Fruit fly (Drosophila melanogaster) whole organism, embryonic: ENCODE results near the gene CG11052.

Experiments
- Aef1 ChIP-seq: fragments of 200-800 bp; sonication (Bioruptor generic); IDR thresholded peaks from 3 replicates; pipeline ENCODE4 v1.3.6; 2022; ENCODE audit warnings: missing biosample characterization, missing genetic modification characterization
- Atf-2 ChIP-seq: fragments of 200-800 bp; sonication (Bioruptor generic); optimal IDR thresholded peaks from 2 replicates; lab custom pipeline; 2016; ENCODE audit warnings: missing biosample characterization, missing genetic modification characterization
- CG14441 ChIP-seq: fragments of 200-800 bp; sonication (Bioruptor generic); IDR thresholded peaks from 2 replicates; pipeline ENCODE4 v1.3.6; 2022; ENCODE audit warnings: missing biosample characterization, missing genetic modification characterization
- CG14860 ChIP-seq: fragments of 200-800 bp; sonication (Bioruptor generic); IDR thresholded peaks from 3 replicates; pipeline ENCODE4 v1.3.6; 2022; ENCODE audit warnings: missing biosample characterization, missing genetic modification characterization; ENCODE audit not compliant: partially characterized antibody
- CG17612 ChIP-seq: fragments of 200-800 bp; sonication (Bioruptor generic); IDR thresholded peaks from 2 replicates; pipeline ENCODE4 v1.3.6; 2022; ENCODE audit warnings: missing biosample characterization, missing genetic modification characterization
- CG18011 ChIP-seq: fragments of 200-800 bp; sonication (Bioruptor generic); optimal IDR thresholded peaks from 2 replicates; lab custom pipeline; 2017; ENCODE audit warnings: missing biosample characterization, missing genetic modification characterization, mild to moderate bottlenecking, moderate library complexity, missing genotype
- CG30020 ChIP-seq: fragments of 200-800 bp; optimal IDR thresholded peaks from 2 replicates; lab custom pipeline; 2019; ENCODE audit warnings: missing biosample characterization, mild to moderate bottlenecking, missing genetic modification characterization, moderate library complexity
- CG31365 ChIP-seq: fragments of 200-800 bp; sonication (Bioruptor generic); optimal IDR thresholded peaks from 2 replicates; lab custom pipeline; 2018; ENCODE audit warnings: missing biosample characterization, mild to moderate bottlenecking, missing genetic modification characterization
- CG31441 ChIP-seq: fragments of 200-800 bp; sonication (Bioruptor generic); IDR thresholded peaks from 2 replicates; pipeline ENCODE4 v1.3.6; 2022; ENCODE audit warnings: missing biosample characterization, missing genetic modification characterization
- CG32532 ChIP-seq: fragments of 200-800 bp; sonication (Bioruptor generic); IDR thresholded peaks from 2 replicates; pipeline ENCODE4 v1.3.6; 2022; ENCODE audit warnings: missing biosample characterization, missing genetic modification characterization
- CG6272 ChIP-seq: fragments of 200-800 bp; sonication (Bioruptor generic); IDR thresholded peaks from 2 replicates; pipeline ENCODE4 v1.3.6; 2022; ENCODE audit warnings: missing biosample characterization, missing genetic modification characterization
- CG6654 ChIP-seq: fragments of 200-800 bp; sonication (Bioruptor generic); optimal IDR thresholded peaks from 2 replicates; lab custom pipeline; 2017; ENCODE audit warnings: missing biosample characterization, mild to moderate bottlenecking, missing genetic modification characterization
- CG7372 ChIP-seq: fragments of 200-800 bp; sonication (Bioruptor generic); IDR thresholded peaks from 2 replicates; pipeline ENCODE4 v1.3.6; 2022; ENCODE audit warnings: missing biosample characterization, missing genetic modification characterization
- CG8089 ChIP-seq: fragments of 200-800 bp; sonication (Bioruptor generic); optimal IDR thresholded peaks from 3 replicates; lab custom pipeline; 2016; ENCODE audit warnings: missing biosample characterization, missing genetic modification characterization
- CG9609 ChIP-seq: fragments of 200-800 bp; sonication (Bioruptor generic); optimal IDR thresholded peaks from 3 replicates; lab custom pipeline; 2016; ENCODE audit warnings: missing biosample characterization, missing genetic modification characterization
- CG9727 ChIP-seq: fragments of 200-800 bp; sonication (Bioruptor generic); optimal IDR thresholded peaks from 3 replicates; lab custom pipeline; 2017; ENCODE audit warnings: missing biosample characterization, mild to moderate bottlenecking, missing genetic modification characterization
- CkIIα-i1 ChIP-seq: fragments of 200-800 bp; sonication (Bioruptor generic); IDR thresholded peaks from 2 replicates; pipeline ENCODE4 v1.3.6; 2022; ENCODE audit warnings: missing biosample characterization, missing genetic modification characterization
- CrebB ChIP-seq: fragments of 200-800 bp; sonication (Bioruptor generic); optimal IDR thresholded peaks from 3 replicates; lab custom pipeline; 2018; ENCODE audit warnings: missing biosample characterization, mild to moderate bottlenecking, missing genetic modification characterization
- D ChIP-seq, 2 experiments: fragments of 200-800 bp in 1 of 2; fragments of >200 bp in 1 of 2; sonication (Bioruptor generic) in 1 of 2; optimal IDR thresholded peaks; 2 replicates in 1 of 2; 3 replicates in 1 of 2; lab custom pipeline; 2017; ENCODE audit warnings: mild to moderate bottlenecking in 1 of 2, missing biosample characterization in 1 of 2, missing genetic modification characterization in 1 of 2, missing genetic modification reagents in 1 of 2
- Deaf1 ChIP-seq: fragments of 200-800 bp; optimal IDR thresholded peaks from 3 replicates; lab custom pipeline; 2019; ENCODE audit warnings: missing biosample characterization, mild to moderate bottlenecking, missing genetic modification characterization, moderate library complexity
- Dek ChIP-seq: fragments of 200-800 bp; sonication (Bioruptor generic); optimal IDR thresholded peaks from 3 replicates; lab custom pipeline; 2019; ENCODE audit warnings: missing biosample characterization, mild to moderate bottlenecking, missing genetic modification characterization, moderate library complexity
- Dfd ChIP-seq, 2 experiments: fragments of >200 bp; optimal IDR thresholded peaks; 2 replicates each; lab custom pipeline; 2017; ENCODE audit warnings: missing biosample characterization in 2 of 2, missing genetic modification characterization in 2 of 2
- Eip74EF ChIP-seq, 2 experiments: fragments of 200-800 bp in 1 of 2; fragments of >200 bp in 1 of 2; sonication (Bioruptor generic) in 1 of 2; optimal IDR thresholded peaks; 2 replicates each; lab custom pipeline; 2017 to 2019; ENCODE audit warnings: missing biosample characterization in 2 of 2, missing genetic modification characterization in 2 of 2, mild to moderate bottlenecking in 1 of 2, moderate library complexity in 1 of 2
- Fer3 ChIP-seq: fragments of 200-800 bp; sonication (Bioruptor generic); optimal IDR thresholded peaks from 2 replicates; lab custom pipeline; 2018; ENCODE audit warnings: missing biosample characterization, mild to moderate bottlenecking, missing genetic modification characterization, moderate library complexity
- Hr39 ChIP-seq: fragments of >200 bp; optimal IDR thresholded peaks from 2 replicates; lab custom pipeline; 2017
- Med ChIP-seq: fragments of 200-800 bp; sonication (Bioruptor generic); peaks from one replicate; lab custom pipeline; 2016; ENCODE audit warnings: missing biosample characterization, missing genetic modification characterization, mild to moderate bottlenecking, inconsistent platforms, moderate library complexity
- Nf-YA ChIP-seq: fragments of 200-800 bp; sonication (Bioruptor generic); IDR thresholded peaks from 2 replicates; pipeline ENCODE4 v1.3.6; 2022; ENCODE audit warnings: missing biosample characterization, missing genetic modification characterization
- Pdp1 ChIP-seq, 2 experiments: fragments of 200-800 bp; sonication (Bioruptor generic); optimal IDR thresholded peaks; 3 replicates each; lab custom pipeline; 2016; ENCODE audit warnings: missing biosample characterization in 2 of 2, missing genetic modification characterization in 2 of 2, mild to moderate bottlenecking in 1 of 2, moderate library complexity in 1 of 2
- Side ChIP-seq: fragments of 200-800 bp; sonication (Bioruptor generic); optimal IDR thresholded peaks from 2 replicates; lab custom pipeline; 2016; ENCODE audit warnings: missing biosample characterization, missing genetic modification characterization
- Six4 ChIP-seq: fragments of 200-800 bp; sonication (Bioruptor generic); optimal IDR thresholded peaks from 2 replicates; lab custom pipeline; 2016; ENCODE audit warnings: missing biosample characterization, missing genetic modification characterization
- Spps ChIP-seq: fragments of 200-800 bp; sonication (Bioruptor generic); optimal IDR thresholded peaks from 2 replicates; lab custom pipeline; 2018; ENCODE audit warnings: missing biosample characterization, mild to moderate bottlenecking, missing genetic modification characterization
- Vsx1 ChIP-seq: fragments of 200-800 bp; sonication (Bioruptor generic); optimal IDR thresholded peaks from 2 replicates; lab custom pipeline; 2017; ENCODE audit warnings: missing biosample characterization, mild to moderate bottlenecking, missing genetic modification characterization, missing genetic modification reagents
- ac ChIP-seq: fragments of 200-800 bp; sonication (Bioruptor generic); optimal IDR thresholded peaks from 3 replicates; lab custom pipeline; 2017; ENCODE audit warnings: missing biosample characterization, mild to moderate bottlenecking, missing genetic modification characterization
- bowl ChIP-seq: fragments of 200-800 bp; sonication (Bioruptor generic); IDR thresholded peaks from 2 replicates; pipeline ENCODE4 v1.3.6; 2022; ENCODE audit warnings: missing biosample characterization, missing genetic modification characterization
- bsh ChIP-seq, 2 experiments: fragments of 200-800 bp; sonication (Bioruptor generic); optimal IDR thresholded peaks; 2 replicates each; lab custom pipeline; 2017 to 2018; ENCODE audit warnings: mild to moderate bottlenecking in 2 of 2, missing biosample characterization in 2 of 2, missing genetic modification characterization in 2 of 2, moderate library complexity in 1 of 2
- cato ChIP-seq: fragments of 200-800 bp; sonication (Bioruptor generic); optimal IDR thresholded peaks from 2 replicates; lab custom pipeline; 2016; ENCODE audit warnings: missing biosample characterization, missing genetic modification characterization, borderline replicate concordance
- chn ChIP-seq: fragments of 200-800 bp; sonication (Bioruptor generic); optimal IDR thresholded peaks from 2 replicates; lab custom pipeline; 2016; ENCODE audit warnings: missing biosample characterization, missing genetic modification characterization
- fd3F ChIP-seq: fragments of 200-800 bp; sonication (Bioruptor generic); optimal IDR thresholded peaks from 2 replicates; lab custom pipeline; 2018; ENCODE audit warnings: missing biosample characterization, mild to moderate bottlenecking, missing genetic modification characterization, moderate library complexity
- grau ChIP-seq: fragments of 200-800 bp; optimal IDR thresholded peaks from 3 replicates; lab custom pipeline; 2019; ENCODE audit warnings: missing biosample characterization, mild to moderate bottlenecking, missing genetic modification characterization, moderate library complexity
- jing ChIP-seq: fragments of 200-800 bp; sonication (Bioruptor generic); optimal IDR thresholded peaks from 2 replicates; lab custom pipeline; 2018; ENCODE audit warnings: missing biosample characterization, mild to moderate bottlenecking, missing genetic modification characterization
- nerfin-1 ChIP-seq: fragments of 200-800 bp; sonication (Bioruptor generic); optimal IDR thresholded peaks from 3 replicates; lab custom pipeline; 2019; ENCODE audit warnings: missing biosample characterization, mild to moderate bottlenecking, missing genetic modification characterization, moderate library complexity
- nerfin-2 ChIP-seq: fragments of 200-800 bp; sonication (Bioruptor generic); IDR thresholded peaks from 2 replicates; pipeline ENCODE4 v1.3.6; 2022; ENCODE audit warnings: missing biosample characterization, missing genetic modification characterization; ENCODE audit not compliant: partially characterized antibody
- org-1 ChIP-seq: fragments of 200-800 bp; sonication (Bioruptor generic); optimal IDR thresholded peaks from 2 replicates; lab custom pipeline; 2017; ENCODE audit warnings: missing biosample characterization, missing genetic modification characterization
- pnt ChIP-seq: fragments of 200-800 bp; sonication (Bioruptor generic); optimal IDR thresholded peaks from 3 replicates; lab custom pipeline; 2016; ENCODE audit warnings: missing biosample characterization, missing genetic modification characterization
- prd ChIP-seq, 3 experiments: fragments of >200 bp in 2 of 3; fragments of 200-800 bp in 1 of 3; sonication (Bioruptor generic) in 1 of 3; optimal IDR thresholded peaks in 2 of 3; IDR thresholded peaks in 1 of 3; 2 replicates in 2 of 3; 3 replicates in 1 of 3; pipeline versions ENCODE4 v1.3.6 to Lab custom; 2017 to 2022; ENCODE audit warnings: missing biosample characterization in 1 of 3, missing genetic modification characterization in 1 of 3
- slp2 ChIP-seq: fragments of 200-800 bp; sonication (Bioruptor generic); optimal IDR thresholded peaks from 2 replicates; lab custom pipeline; 2016; ENCODE audit warnings: missing biosample characterization, missing genetic modification characterization
- toy ChIP-seq: fragments of 200-800 bp; sonication (Bioruptor generic); IDR thresholded peaks from 2 replicates; pipeline ENCODE4 v1.3.6; 2022; ENCODE audit warnings: missing biosample characterization, missing genetic modification characterization
- trem ChIP-seq: fragments of 200-800 bp; optimal IDR thresholded peaks from 3 replicates; lab custom pipeline; 2019; ENCODE audit warnings: missing biosample characterization, mild to moderate bottlenecking, missing genetic modification characterization, moderate library complexity
- wdn ChIP-seq: fragments of 200-800 bp; sonication (Bioruptor generic); IDR thresholded peaks from 2 replicates; pipeline ENCODE4 v1.3.6; 2022; ENCODE audit warnings: missing biosample characterization, missing genetic modification characterization

CG11052 gene

DNA sequence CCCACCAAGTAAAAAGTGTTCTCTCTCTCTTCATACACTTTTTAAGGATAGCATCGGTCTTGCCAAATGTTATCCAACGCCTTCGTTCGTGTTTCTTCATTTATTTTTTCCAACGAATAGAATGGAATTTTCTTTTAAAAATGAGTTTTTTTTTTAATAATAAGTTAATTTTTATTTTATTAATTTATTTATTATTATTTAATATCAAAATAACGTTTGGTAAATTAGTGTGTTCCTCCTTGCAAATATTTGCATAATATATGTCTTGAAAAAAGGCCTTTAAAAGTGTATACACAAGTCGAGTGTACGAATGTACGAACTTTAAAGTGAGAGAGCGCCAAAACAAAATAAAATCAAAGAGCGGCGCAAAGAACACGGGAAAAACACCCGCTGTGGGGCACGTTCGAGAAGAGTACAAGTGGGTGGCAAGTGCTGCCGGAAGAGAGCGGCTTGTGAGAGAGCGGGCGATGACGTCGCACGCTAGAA lies 18.1 kb upstream of the CG11052 start (continued):
- no peak for TF ChIP-seq Hr39 (lab: Kevin White, UChicago)
- peak; percentile 12 for TF ChIP-seq pnt (GFP tag; lab: Kevin White, UChicago)
- peak; percentile 44 for TF ChIP-seq CG9609 (GFP tag; lab: Kevin White, UChicago)
- TF ChIP-seq wdn (GFP tag; lab: Robert Waterston, UW), result peak; percentile 59
- peak; percentile 77 for TF ChIP-seq Med
- peak; percentile 45 to 66 for TF ChIP-seq Pdp1 (GFP tag; optimal IDR thresholded peaks at IDR 0.05; lab: Kevin White, UChicago)
- no peak for TF ChIP-seq slp2 (GFP tag; lab: Kevin White, UChicago)
- TF ChIP-seq CG7372 (GFP tag; lab: Robert Waterston, UW), result peak; percentile 57; the same call in 1 of the 2 replicates
- TF ChIP-seq Vsx1 (GFP tag; lab: Kevin White, UChicago), result no peak
- TF ChIP-seq nerfin-2 (GFP tag; lab: Robert Waterston, UW), result no peak
- TF ChIP-seq cato (GFP tag; lab: Kevin White, UChicago), result peak; percentile 77
- peak; percentile 81 for TF ChIP-seq Fer3 (tag; lab: Kevin White, UChicago)
- peak; percentile 88 for TF ChIP-seq CG31441 (GFP tag; lab: Robert Waterston, UW)
- TF ChIP-seq Spps, result peak; percentile 50
- TF ChIP-seq CG31365 (tag; lab: Kevin White, UChicago), result no peak
- TF ChIP-seq CG14441 (GFP tag; lab: Robert Waterston, UW), result peak; percentile 63
- peak; percentile 5 for TF ChIP-seq jing (GFP tag; lab: Kevin White, UChicago)
- TF ChIP-seq CrebB (tag; lab: Kevin White, UChicago), result peak; percentile 49
- no peak for TF ChIP-seq toy (GFP tag; lab: Robert Waterston, UW)
- peak; percentile 51; the same call in 1 of the 2 replicates for TF ChIP-seq bowl
- TF ChIP-seq Nf-YA (GFP tag; lab: Robert Waterston, UW), result no peak
- TF ChIP-seq org-1 (GFP tag; lab: Kevin White, UChicago), result peak; percentile 80
- TF ChIP-seq CG17612 (GFP tag; lab: Robert Waterston, UW), result no peak
- no peak for TF ChIP-seq CkIIα-i1 (GFP tag; lab: Robert Waterston, UW)
- TF ChIP-seq nerfin-1 (tag; lab: Kevin White, UChicago), result peak; percentile 61
- peak; percentile 31 for TF ChIP-seq chn (GFP tag; lab: Kevin White, UChicago)
- no peak for TF ChIP-seq Deaf1 (tag; lab: Kevin White, UChicago)
- peak in 1 of 2 experiments; percentile 88 for TF ChIP-seq Eip74EF (GFP tag; optimal IDR thresholded peaks at IDR 0.05; lab: Kevin White, UChicago)
- no peak for TF ChIP-seq CG14860
- no peak for TF ChIP-seq CG6272
- TF ChIP-seq CG8089 (GFP tag; lab: Kevin White, UChicago), result no peak
- TF ChIP-seq prd (optimal IDR thresholded peaks at IDR 0.05; lab: Kevin White, UChicago), result no peak
- peak; percentile 75 for TF ChIP-seq prd (GFP tag; IDR thresholded peaks at IDR 0.05; lab: Robert Waterston, UW)
- TF ChIP-seq CG30020 (tag; lab: Kevin White, UChicago), result no peak
- no peak for TF ChIP-seq ac (GFP tag; lab: Kevin White, UChicago)
- peak; percentile 60 for TF ChIP-seq Six4 (GFP tag; lab: Kevin White, UChicago)
- peak; percentile 79 for TF ChIP-seq CG9727 (GFP tag; lab: Kevin White, UChicago)
- TF ChIP-seq Dek (tag; lab: Kevin White, UChicago), result peak; percentile 91
- TF ChIP-seq Aef1 (GFP tag; lab: Robert Waterston, UW), result peak; percentile 53; the same call in 2 of the 3 replicates
- TF ChIP-seq Dfd (GFP tag; optimal IDR thresholded peaks at IDR 0.05; lab: Kevin White, UChicago), result no peak
- TF ChIP-seq trem (tag; lab: Kevin White, UChicago), result peak; percentile 71
- peak; percentile 40 for TF ChIP-seq CG18011 (GFP tag; lab: Kevin White, UChicago)
- TF ChIP-seq Atf-2 (GFP tag; lab: Kevin White, UChicago), result peak; percentile 22
- TF ChIP-seq CG32532 (GFP tag; lab: Robert Waterston, UW), result peak; percentile 69
- TF ChIP-seq Side (GFP tag; lab: Kevin White, UChicago), result no peak
- TF ChIP-seq CG6654 (GFP tag; lab: Kevin White, UChicago), result peak; percentile 45
- peak; percentile 91 for TF ChIP-seq grau (tag; lab: Kevin White, UChicago)
- peak; percentile 88 for TF ChIP-seq fd3F
- peak; percentile 89 to 91 for TF ChIP-seq bsh (GFP tag; optimal IDR thresholded peaks at IDR 0.05; lab: Kevin White, UChicago)
- no peak for TF ChIP-seq D (optimal IDR thresholded peaks at IDR 0.05; lab: Kevin White, UChicago)
- TF ChIP-seq D (GFP tag; optimal IDR thresholded peaks at IDR 0.05; lab: Kevin White, UChicago), result peak; percentile 82
